Worm (Caenorhabditis elegans) whole organism, L4/young adult: ENCODE data around the gene glr-1.

ENCODE experiments used
- W03F9.2 ChIP-seq: fragments of 150-350 bp; optimal IDR thresholded peaks from 2 replicates; lab custom pipeline; 2014; ENCODE audit warnings: missing biosample characterization, missing genetic modification characterization
- dao-5 ChIP-seq: sonication (generic microtip); optimal IDR thresholded peaks from 2 replicates; lab custom pipeline; 2016; ENCODE audit warnings: missing genotype, missing genetic modification characterization, moderate library complexity, missing compliant biosample characterization
- him-1 ChIP-seq: sonication (generic microtip); optimal IDR thresholded peaks from 2 replicates; lab custom pipeline; 2016; ENCODE audit warnings: missing genotype, missing genetic modification reagents, missing genetic modification characterization, missing compliant biosample characterization

ce11 chrIII:8609683-8610082, 21.2 kb upstream of the glr-1 start, which contains the start of gene C06E1.9:
- no peak for TF ChIP-seq him-1 (tag; lab: Kevin White, UChicago)
- no peak for TF ChIP-seq dao-5 (tag; lab: Kevin White, UChicago)
- TF ChIP-seq W03F9.2 (tag; lab: Kevin White, UChicago): no peak
